Worm (Caenorhabditis elegans): ENCODE data around the gene T28D6.7.

DNA sequence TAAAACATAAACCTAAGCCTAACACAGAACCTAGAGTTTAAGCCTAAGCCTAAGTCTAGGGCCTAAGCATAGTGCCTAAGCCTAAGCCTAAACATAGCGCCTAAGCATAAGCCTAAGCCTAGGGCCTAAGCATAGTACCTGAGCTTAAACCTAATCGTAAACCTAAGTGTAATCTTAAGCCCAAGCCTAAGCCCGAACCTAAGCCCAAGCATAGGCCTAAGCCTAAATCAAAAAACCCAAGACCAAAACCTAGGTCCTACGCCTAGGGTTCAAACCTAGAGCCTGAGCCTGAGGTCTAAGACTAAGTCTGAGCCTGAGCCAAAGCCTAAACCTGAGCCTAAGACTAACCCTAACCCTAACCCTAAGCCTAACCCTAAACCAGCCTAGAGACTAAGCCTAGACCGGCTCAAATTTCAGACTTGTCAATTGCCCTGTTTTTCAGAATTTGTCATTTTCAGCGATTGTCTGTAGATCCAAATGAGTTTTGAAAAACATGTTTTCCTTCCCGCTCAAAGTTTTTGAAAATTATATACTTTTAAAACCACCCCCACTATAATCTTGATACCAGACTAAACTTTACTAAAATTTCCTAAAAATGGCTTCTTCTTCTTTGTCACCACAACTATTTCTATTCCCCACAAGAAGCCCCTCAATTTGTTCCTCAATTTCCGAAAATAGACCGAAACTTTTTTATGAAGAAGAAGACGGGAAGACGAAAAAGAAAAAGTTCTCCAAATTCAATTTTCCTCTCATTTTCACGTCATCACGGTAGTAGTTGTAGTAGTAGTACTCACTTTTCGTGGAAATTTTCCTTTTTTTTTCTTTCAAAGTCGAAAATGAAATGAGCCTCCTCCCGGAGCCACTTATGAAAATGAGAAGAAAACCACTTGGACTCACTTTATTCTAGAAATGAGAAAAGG lies 45.6 kb upstream of the T28D6.7 start:
- TF ChIP-seq nhr-237 (tag; optimal IDR thresholded peaks at IDR 0.05) (no peak), sea-2 (GFP tag; optimal IDR thresholded peaks at IDR 0.05) (no peak), ceh-82 (tag; optimal IDR thresholded peaks at IDR 0.05) (no peak), ZK546.5 (tag; optimal IDR thresholded peaks at IDR 0.05) (no peak), pha-4 (tag; optimal IDR thresholded peaks at IDR 0.05) (no peak), unc-39 (tag; optimal IDR thresholded peaks at IDR 0.05) (no peak)

Measured in whole organism, L3 larva.